Worm (Caenorhabditis elegans) whole organism, mixed stage, embryonic: Measurements from ENCODE around the gene tag-266.
A peak's percentile ranks its signal among the peaks of the same experiment; 100 is the strongest.

Experiments
- M03D4.4 ChIP-seq: sonication (generic microtip); optimal IDR thresholded peaks from 2 replicates; lab custom pipeline; 2017; ENCODE audit warnings: mild to moderate bottlenecking, missing genetic modification characterization, missing compliant biosample characterization
- bed-3 ChIP-seq: fragments of 200-800 bp; sonication (Bioruptor generic); optimal IDR thresholded peaks from 3 replicates; lab custom pipeline; 2018; ENCODE audit warnings: mild to moderate bottlenecking, missing genetic modification characterization, moderate library complexity, missing compliant biosample characterization
- blmp-1 ChIP-seq: fragments of 150-350 bp; optimal IDR thresholded peaks from 2 replicates; lab custom pipeline; 2014; ENCODE audit warnings: missing biosample characterization, missing genetic modification characterization
- ceh-39 ChIP-seq: fragments of 150-350 bp; optimal IDR thresholded peaks from 2 replicates; lab custom pipeline; 2014; ENCODE audit warnings: missing biosample characterization, missing genetic modification characterization
- ceh-43 ChIP-seq: fragments of 200-800 bp; sonication (Bioruptor generic); optimal IDR thresholded peaks from 2 replicates; lab custom pipeline; 2018; ENCODE audit warnings: mild to moderate bottlenecking, missing genetic modification characterization, moderate library complexity, missing compliant biosample characterization
- ces-1 ChIP-seq: fragments of 150-350 bp; optimal IDR thresholded peaks from 2 replicates; lab custom pipeline; 2014; ENCODE audit warnings: missing biosample characterization, missing genetic modification reagents, missing genetic modification characterization
- cnd-1 ChIP-seq: fragments of 200-800 bp; sonication (Bioruptor generic); optimal IDR thresholded peaks from 2 replicates; lab custom pipeline; 2018; ENCODE audit warnings: mild to moderate bottlenecking, missing genetic modification characterization, missing compliant biosample characterization
- drap-1 ChIP-seq: fragments of 200-800 bp; sonication (Bioruptor generic); optimal IDR thresholded peaks from 3 replicates; lab custom pipeline; 2018; ENCODE audit warnings: mild to moderate bottlenecking, missing genetic modification characterization, missing compliant biosample characterization
- elt-1 ChIP-seq: sonication (generic microtip); optimal IDR thresholded peaks from 2 replicates; lab custom pipeline; 2017; ENCODE audit warnings: missing genetic modification characterization, mild to moderate bottlenecking, missing compliant biosample characterization, antibody characterized with exemption, moderate library complexity, borderline replicate concordance; ENCODE audit not compliant: insufficient read depth
- elt-3 ChIP-seq: fragments of 150-350 bp; optimal IDR thresholded peaks from 2 replicates; lab custom pipeline; 2014; ENCODE audit warnings: missing biosample characterization, missing genetic modification characterization
- flh-1 ChIP-seq: fragments of 200-800 bp; sonication (Bioruptor generic); optimal IDR thresholded peaks from 2 replicates; lab custom pipeline; 2018; ENCODE audit warnings: mild to moderate bottlenecking, missing genetic modification characterization, moderate library complexity, missing compliant biosample characterization
- ham-2 ChIP-seq: fragments of 200-800 bp; sonication (Bioruptor generic); optimal IDR thresholded peaks from 2 replicates; lab custom pipeline; 2018; ENCODE audit warnings: mild to moderate bottlenecking, missing genetic modification characterization, missing compliant biosample characterization
- hlh-1 ChIP-seq: fragments of 150-350 bp; optimal IDR thresholded peaks from 2 replicates; lab custom pipeline; 2014; ENCODE audit warnings: missing biosample characterization, missing genetic modification reagents, missing genetic modification characterization
- lin-13 ChIP-seq: fragments of 150-350 bp; optimal IDR thresholded peaks from 2 replicates; lab custom pipeline; 2014; ENCODE audit warnings: missing biosample characterization, missing genetic modification characterization
- lsy-2 ChIP-seq: fragments of 150-350 bp; optimal IDR thresholded peaks from 2 replicates; lab custom pipeline; 2014; ENCODE audit warnings: missing biosample characterization, missing genetic modification characterization
- mep-1 ChIP-seq: fragments of 150-350 bp; optimal IDR thresholded peaks from 2 replicates; lab custom pipeline; 2017; ENCODE audit warnings: missing biosample characterization, missing genetic modification reagents, missing genetic modification characterization, inconsistent platforms
- mls-2 ChIP-seq: sonication (generic microtip); optimal IDR thresholded peaks from 2 replicates; lab custom pipeline; 2016; ENCODE audit warnings: mild to moderate bottlenecking, missing genetic modification characterization, moderate library complexity, missing compliant biosample characterization
- nhr-12 ChIP-seq: fragments of 150-350 bp; optimal IDR thresholded peaks from 2 replicates; lab custom pipeline; 2014; ENCODE audit warnings: missing biosample characterization, missing genetic modification characterization
- nhr-2 ChIP-seq: fragments of 150-350 bp; optimal IDR thresholded peaks from 2 replicates; lab custom pipeline; 2014; ENCODE audit warnings: missing biosample characterization, missing genetic modification characterization
- nhr-237 ChIP-seq: fragments of 150-350 bp; optimal IDR thresholded peaks from 2 replicates; lab custom pipeline; 2014; ENCODE audit warnings: missing biosample characterization, missing genetic modification characterization
- nhr-28 ChIP-seq: fragments of 150-350 bp; optimal IDR thresholded peaks from 2 replicates; lab custom pipeline; 2014; ENCODE audit warnings: missing biosample characterization, missing genetic modification characterization
- nhr-76 ChIP-seq: sonication (generic microtip); optimal IDR thresholded peaks from 2 replicates; lab custom pipeline; 2017; ENCODE audit warnings: missing biosample characterization, missing genetic modification characterization
- pha-4 ChIP-seq: fragments of 150-350 bp; optimal IDR thresholded peaks from 2 replicates; lab custom pipeline; 2018; ENCODE audit warnings: missing biosample characterization, missing genetic modification reagents, missing genetic modification characterization
- sem-2 ChIP-seq: fragments of 200-800 bp; sonication (Bioruptor generic); optimal IDR thresholded peaks from 2 replicates; lab custom pipeline; 2018; ENCODE audit warnings: mild to moderate bottlenecking, missing genetic modification characterization, missing compliant biosample characterization
- snpc-4 ChIP-seq: fragments of 150-350 bp; optimal IDR thresholded peaks from 2 replicates; lab custom pipeline; 2014; ENCODE audit warnings: missing biosample characterization, missing genetic modification characterization
- sptf-1 ChIP-seq: sonication (generic microtip); optimal IDR thresholded peaks from 2 replicates; lab custom pipeline; 2017; ENCODE audit warnings: mild to moderate bottlenecking, missing genetic modification characterization, moderate library complexity, missing compliant biosample characterization
- tbx-8 ChIP-seq: fragments of 200-800 bp; sonication (Bioruptor generic); optimal IDR thresholded peaks from 2 replicates; lab custom pipeline; 2018; ENCODE audit warnings: mild to moderate bottlenecking, missing genetic modification characterization, moderate library complexity, missing compliant biosample characterization
- unc-120 ChIP-seq: sonication (generic microtip); optimal IDR thresholded peaks from 2 replicates; lab custom pipeline; 2017; ENCODE audit warnings: missing genetic modification characterization, missing compliant biosample characterization; ENCODE audit not compliant: poor library complexity, severe bottlenecking
- unc-39 ChIP-seq: fragments of 150-350 bp; optimal IDR thresholded peaks from 2 replicates; lab custom pipeline; 2014; ENCODE audit warnings: missing biosample characterization, missing genetic modification characterization
- unc-62 ChIP-seq: fragments of 150-350 bp; optimal IDR thresholded peaks from 2 replicates; lab custom pipeline; 2014; ENCODE audit warnings: missing biosample characterization, missing genetic modification reagents, missing genetic modification characterization
- ztf-11 ChIP-seq: fragments of 150-350 bp; optimal IDR thresholded peaks from 2 replicates; lab custom pipeline; 2014; ENCODE audit warnings: missing biosample characterization, missing genetic modification characterization

The tag-266 gene

DNA sequence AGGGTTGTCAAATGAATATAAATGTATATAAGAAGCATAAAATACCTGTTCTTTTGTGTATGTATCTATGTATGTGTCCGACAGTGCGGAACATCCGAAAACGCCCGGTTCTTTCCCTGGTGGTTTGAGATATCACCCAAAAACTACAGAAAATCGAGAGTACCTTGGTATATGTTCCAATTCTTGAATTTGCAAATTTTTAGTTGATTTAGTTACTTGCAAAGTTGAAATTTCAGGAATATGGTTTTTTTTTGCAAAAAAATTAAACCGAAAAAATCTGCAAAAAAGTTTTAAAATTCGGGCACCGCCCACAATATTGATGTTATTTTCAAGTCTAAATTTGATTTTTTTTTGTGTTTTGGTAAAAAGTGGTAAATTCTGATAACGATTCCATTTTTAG, 22.6 kb downstream of the tag-266 start, which contains the start of gene T19C3.2:
Gene T19C3.2 (minus strand): TSS at position 101 of the 400 bp plus-strand sequence.
- TF ChIP-seq hlh-1 (tag; lab: Kevin White, UChicago) (no peak), ceh-43 (no peak), sptf-1 (no peak), elt-1 (tag; lab: Kevin White, UChicago) (no peak), mls-2 (tag; lab: Kevin White, UChicago) (no peak), nhr-28 (no peak), ces-1 (GFP tag; lab: Kevin White, UChicago) (no peak), elt-3 (tag; lab: Kevin White, UChicago) (no peak), pha-4 (tag; lab: Kevin White, UChicago) (no peak), flh-1 (no peak), cnd-1 (tag; lab: Kevin White, UChicago) (no peak), nhr-237 (tag; lab: Kevin White, UChicago) (no peak), ceh-39 (tag; lab: Kevin White, UChicago) (no peak), ham-2 (GFP tag; lab: Kevin White, UChicago) (no peak), unc-62 (GFP tag; lab: Kevin White, UChicago) (no peak), mep-1 (tag; lab: Kevin White, UChicago) (no peak), lin-13 (tag; lab: Kevin White, UChicago) (no peak), sem-2 (GFP tag; lab: Kevin White, UChicago) (no peak), snpc-4 (tag; lab: Kevin White, UChicago) (no peak)

DNA sequence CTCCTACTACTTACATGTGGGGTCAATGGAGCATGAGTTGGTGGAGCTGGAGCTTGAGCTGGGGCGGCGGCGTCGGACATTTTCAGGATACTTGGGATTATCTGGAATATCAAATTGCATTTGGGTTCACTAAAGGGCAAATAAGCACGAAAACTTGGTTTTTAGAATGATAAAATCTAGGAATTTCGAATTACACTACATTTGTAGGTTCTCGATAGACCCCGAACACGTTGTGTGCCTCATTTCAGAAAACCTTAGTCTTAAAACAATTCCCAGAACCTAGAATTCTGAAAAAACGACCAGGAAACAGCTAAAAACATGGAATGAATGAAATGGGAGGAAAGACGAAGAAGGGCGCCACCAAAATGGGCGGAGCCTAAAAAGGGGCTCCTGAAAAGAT, 25.6 kb downstream of the tag-266 start, which contains the start of gene T19C3.3:
Gene T19C3.3 (minus strand): TSS at position 101 of the 400 bp plus-strand sequence.
- no peak for TF ChIP-seq ceh-43
- no peak for TF ChIP-seq nhr-2 (tag; lab: Kevin White, UChicago)
- TF ChIP-seq ztf-11 = no peak
- no peak for TF ChIP-seq sem-2 (GFP tag; lab: Kevin White, UChicago)

ce11 chrIII:612759-613158, 27.3 kb downstream of the tag-266 start:
- TF ChIP-seq ces-1 (GFP tag; lab: Kevin White, UChicago) (peak; percentile 53), hlh-1 (tag; lab: Kevin White, UChicago) (no peak), sptf-1 (no peak), unc-120 (tag; lab: Kevin White, UChicago) (no peak), blmp-1 (tag; lab: Kevin White, UChicago) (no peak), flh-1 (no peak), nhr-2 (tag; lab: Kevin White, UChicago) (no peak)
- TF ChIP-seq, all 35 proteins: peak for 1

- TF ChIP-seq ces-1 (GFP tag; lab: Kevin White, UChicago) (peak; percentile 96), unc-120 (tag; lab: Kevin White, UChicago) (no peak)
Observed at ce11 chrIII:611900-612299, 28.1 kb downstream of the tag-266 start.

DNA sequence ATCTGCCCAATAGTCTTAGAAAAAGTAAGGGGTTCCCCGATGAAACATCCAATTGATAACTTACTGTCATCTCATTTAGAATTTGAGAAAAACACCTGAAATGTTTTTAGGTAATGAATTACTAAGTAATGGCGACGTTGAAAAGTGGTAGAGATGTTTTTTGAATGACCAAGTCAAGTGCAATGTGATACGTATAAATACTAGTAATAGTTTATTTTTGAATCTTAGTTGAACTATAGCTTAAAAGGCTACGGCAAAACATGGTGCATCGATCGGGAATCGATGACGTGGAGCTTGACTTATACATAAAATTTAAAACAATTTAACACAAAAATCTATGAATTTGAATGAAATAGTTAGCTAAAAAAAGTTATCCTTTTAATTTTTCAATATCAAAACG, 30.5 kb downstream of the tag-266 start, which contains the start of gene best-17:
Gene best-17 (minus strand): TSS at position 101 of the 400 bp plus-strand sequence.
- TF ChIP-seq M03D4.4 (tag; lab: Kevin White, UChicago) = no peak
- no peak for TF ChIP-seq bed-3 (GFP tag; lab: Kevin White, UChicago)
- TF ChIP-seq unc-120 (tag; lab: Kevin White, UChicago) = no peak
- no peak for TF ChIP-seq nhr-12 (tag; lab: Kevin White, UChicago)
- TF ChIP-seq elt-1 (tag; lab: Kevin White, UChicago) = no peak
- no peak for TF ChIP-seq tbx-8
- TF ChIP-seq unc-39 = no peak
- no peak for TF ChIP-seq sem-2 (GFP tag; lab: Kevin White, UChicago)
- TF ChIP-seq pha-4 (tag; lab: Kevin White, UChicago) = no peak
- TF ChIP-seq nhr-2 (tag; lab: Kevin White, UChicago) = no peak
- no peak for TF ChIP-seq mep-1 (tag; lab: Kevin White, UChicago)
- no peak for TF ChIP-seq lsy-2 (tag; lab: Kevin White, UChicago)
- TF ChIP-seq ceh-39 (tag; lab: Kevin White, UChicago) = no peak
- TF ChIP-seq nhr-76 (tag; lab: Kevin White, UChicago) = no peak
- TF ChIP-seq hlh-1 (tag; lab: Kevin White, UChicago) = no peak
- no peak for TF ChIP-seq elt-3 (tag; lab: Kevin White, UChicago)
- TF ChIP-seq cnd-1 (tag; lab: Kevin White, UChicago) = no peak
- TF ChIP-seq drap-1 (GFP tag; lab: Kevin White, UChicago) = no peak
- TF ChIP-seq nhr-28 = no peak
- TF ChIP-seq flh-1 = no peak
